Worm (Caenorhabditis elegans) whole organism, mixed stage, embryonic: ENCODE data around the gene ZK673.4.

Experiments used
- cnd-1 ChIP-seq: fragments of 200-800 bp; sonication (Bioruptor generic); optimal IDR thresholded peaks from 2 replicates; lab custom pipeline; 2018; ENCODE audit warnings: mild to moderate bottlenecking, missing genetic modification characterization, missing compliant biosample characterization
- ham-2 ChIP-seq: fragments of 200-800 bp; sonication (Bioruptor generic); optimal IDR thresholded peaks from 2 replicates; lab custom pipeline; 2018; ENCODE audit warnings: mild to moderate bottlenecking, missing genetic modification characterization, missing compliant biosample characterization
- mep-1 ChIP-seq: fragments of 150-350 bp; optimal IDR thresholded peaks from 2 replicates; lab custom pipeline; 2017; ENCODE audit warnings: missing biosample characterization, missing genetic modification reagents, missing genetic modification characterization, inconsistent platforms
- nhr-2 ChIP-seq: fragments of 150-350 bp; optimal IDR thresholded peaks from 2 replicates; lab custom pipeline; 2014; ENCODE audit warnings: missing biosample characterization, missing genetic modification characterization
- nhr-76 ChIP-seq: sonication (generic microtip); optimal IDR thresholded peaks from 2 replicates; lab custom pipeline; 2017; ENCODE audit warnings: missing biosample characterization, missing genetic modification characterization

Gene ZK673.4

DNA sequence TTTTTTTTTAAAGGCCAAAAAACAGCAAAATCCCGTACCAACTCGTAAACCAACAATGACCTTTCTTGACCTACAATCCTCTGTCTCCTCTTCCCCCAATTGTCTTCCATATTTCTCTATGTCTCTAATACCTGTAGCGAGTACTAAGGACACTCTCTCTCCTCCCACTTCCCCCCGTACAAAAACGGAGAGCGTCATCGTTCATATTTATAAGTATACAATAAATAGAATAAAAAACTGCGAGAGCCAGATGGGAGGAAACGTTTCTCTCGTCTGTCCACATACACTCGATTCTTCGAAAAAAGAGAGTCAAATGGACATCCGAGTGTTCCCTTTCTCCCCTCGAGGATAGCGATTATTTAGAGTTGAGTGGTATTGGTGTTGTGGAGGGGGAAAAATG is 52.0 kb downstream of the ZK673.4 start:
- TF ChIP-seq cnd-1 (tag; lab: Kevin White, UChicago) (peak; percentile 23), nhr-76 (tag; lab: Kevin White, UChicago) (no peak), ham-2 (GFP tag; lab: Kevin White, UChicago) (no peak), nhr-2 (peak; percentile 83), mep-1 (tag; lab: Kevin White, UChicago) (peak; percentile 17)
- TF ChIP-seq, all 35 proteins: peak for 3
